Worm (Caenorhabditis elegans): ENCODE measurements around the gene apn-1.

DNA sequence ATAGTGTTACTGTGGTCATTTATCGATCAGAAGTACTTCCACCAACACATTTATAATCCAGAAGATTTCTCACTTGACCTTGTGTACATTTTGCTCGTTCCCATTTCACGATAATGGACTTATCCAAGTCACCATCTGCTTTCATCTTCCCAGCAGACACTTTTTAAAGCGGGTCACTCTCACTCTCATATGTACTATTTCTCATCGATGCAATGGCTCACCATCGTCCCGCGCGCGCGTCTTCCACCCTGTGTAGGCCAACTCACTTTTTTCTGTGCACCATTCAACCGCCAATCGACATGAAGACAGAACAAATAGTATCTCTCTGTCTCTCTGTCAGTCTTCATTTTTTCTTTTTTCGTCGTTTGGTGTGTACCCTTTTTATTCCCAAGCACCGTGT is 4.8 kb downstream of the apn-1 start:
- no peak for TF ChIP-seq bed-3 (GFP tag; optimal IDR thresholded peaks at IDR 0.05)
- no peak for TF ChIP-seq pha-4 (tag; optimal IDR thresholded peaks at IDR 0.05)
- TF ChIP-seq ceh-43 (GFP tag; optimal IDR thresholded peaks at IDR 0.05), result no peak
- TF ChIP-seq elt-3 (tag; optimal IDR thresholded peaks at IDR 0.05), result no peak

Measured in whole organism, mixed stage, embryonic.